Worm (Caenorhabditis elegans): ENCODE data around the gene srx-43.

Gene srx-43

DNA sequence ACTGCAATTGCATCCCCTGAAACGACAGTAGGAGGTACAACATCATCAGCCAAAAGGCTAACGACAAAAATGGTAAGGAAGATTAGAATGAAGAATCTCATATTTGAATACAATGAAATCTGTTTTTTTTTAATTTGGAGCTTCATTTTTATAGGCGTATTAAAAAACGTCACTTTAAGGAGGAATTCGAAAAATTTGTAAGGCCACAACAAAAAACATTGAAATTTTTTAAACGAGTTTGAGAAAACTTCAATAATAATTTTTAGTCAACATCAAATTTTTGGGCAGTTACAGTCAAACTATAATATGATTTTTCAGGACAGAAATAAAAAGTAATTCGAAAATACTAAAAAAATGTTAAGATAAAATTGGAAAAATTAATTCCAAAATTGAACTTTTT, 45.0 kb downstream of the srx-43 start, which contains the start of gene F14H3.14:
Gene F14H3.14 (minus strand): TSS at position 101 of the 400 bp plus-strand sequence.
- TF ChIP-seq aly-2 (tag; optimal IDR thresholded peaks at IDR 0.05): no peak
- TF ChIP-seq spr-3 (GFP tag; optimal IDR thresholded peaks at IDR 0.05): no peak
- no peak for TF ChIP-seq lin-38 (GFP tag; IDR thresholded peaks at IDR 0.05)
- no peak for TF ChIP-seq zip-2 (tag; optimal IDR thresholded peaks at IDR 0.05)
- no peak for TF ChIP-seq mxl-2 (GFP tag; conservative IDR thresholded peaks at IDR 0.05)
- no peak for TF ChIP-seq ztf-7 (tag; optimal IDR thresholded peaks at IDR 0.05)
- no peak for TF ChIP-seq dmd-9 (GFP tag; IDR thresholded peaks at IDR 0.05)
- no peak for TF ChIP-seq daf-16 (GFP tag; optimal IDR thresholded peaks at IDR 0.05)
- TF ChIP-seq daf-16 (tag; optimal IDR thresholded peaks at IDR 0.05): no peak
- no peak for TF ChIP-seq skn-1 (tag; optimal IDR thresholded peaks at IDR 0.05)
- TF ChIP-seq saeg-2 (GFP tag; IDR thresholded peaks at IDR 0.05): no peak
- TF ChIP-seq ceh-62 (tag; optimal IDR thresholded peaks at IDR 0.05): no peak
- TF ChIP-seq mes-2 (tag; optimal IDR thresholded peaks at IDR 0.05; ENCODE audit: poor library complexity, severe bottlenecking): no peak
- no peak for TF ChIP-seq ztf-11 (tag; optimal IDR thresholded peaks at IDR 0.05)
- no peak for TF ChIP-seq hlh-30 (tag; optimal IDR thresholded peaks at IDR 0.05; ENCODE audit: insufficient read depth)
- no peak for TF ChIP-seq nhr-102 (tag; optimal IDR thresholded peaks at IDR 0.05)
- TF ChIP-seq unc-39 (tag; optimal IDR thresholded peaks at IDR 0.05): no peak
- no peak for TF ChIP-seq ZK337.2 (GFP tag; IDR thresholded peaks at IDR 0.05)
- TF ChIP-seq dpl-1 (GFP tag; optimal IDR thresholded peaks at IDR 0.05): no peak

DNA sequence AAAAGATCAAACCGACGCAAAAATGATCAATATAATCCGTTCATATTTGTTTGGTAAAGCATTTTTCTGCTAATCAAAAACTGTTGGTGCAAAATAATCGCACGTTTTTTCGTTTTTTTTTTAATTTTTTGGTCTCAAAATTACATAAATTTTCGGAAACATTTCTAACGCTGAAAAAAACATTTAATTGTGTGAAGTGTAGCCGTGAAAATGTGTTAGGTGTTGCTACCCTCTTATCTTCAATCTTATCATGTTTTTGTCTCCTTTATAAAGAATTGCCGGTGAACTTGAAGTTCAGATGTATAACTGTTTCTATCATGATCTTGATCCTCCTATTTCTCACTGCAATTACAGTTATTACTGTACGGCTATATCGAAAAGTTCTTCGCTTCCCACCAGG, 51.2 kb downstream of the srx-43 start, which contains the start of gene cyp-35D1:
Gene cyp-35D1 (plus strand): TSS at position 301 of the 400 bp plus-strand sequence.
- TF ChIP-seq unc-39 (tag; optimal IDR thresholded peaks at IDR 0.05) (no peak), gei-8 (GFP tag; optimal IDR thresholded peaks at IDR 0.05) (no peak), unc-62 (GFP tag; optimal IDR thresholded peaks at IDR 0.05 in 1 of 2) (no peak), unc-62 (tag; optimal IDR thresholded peaks at IDR 0.05) (no peak), nhr-102 (tag; optimal IDR thresholded peaks at IDR 0.05) (no peak), lin-29 (GFP tag; IDR thresholded peaks at IDR 0.05) (no peak), dve-1 (tag; optimal IDR thresholded peaks at IDR 0.05; ENCODE audit: insufficient read depth) (no peak)

All from whole organism, L4 larva.